Worm (Caenorhabditis elegans): ENCODE results near the gene nlp-5.

nlp-5 gene

DNA sequence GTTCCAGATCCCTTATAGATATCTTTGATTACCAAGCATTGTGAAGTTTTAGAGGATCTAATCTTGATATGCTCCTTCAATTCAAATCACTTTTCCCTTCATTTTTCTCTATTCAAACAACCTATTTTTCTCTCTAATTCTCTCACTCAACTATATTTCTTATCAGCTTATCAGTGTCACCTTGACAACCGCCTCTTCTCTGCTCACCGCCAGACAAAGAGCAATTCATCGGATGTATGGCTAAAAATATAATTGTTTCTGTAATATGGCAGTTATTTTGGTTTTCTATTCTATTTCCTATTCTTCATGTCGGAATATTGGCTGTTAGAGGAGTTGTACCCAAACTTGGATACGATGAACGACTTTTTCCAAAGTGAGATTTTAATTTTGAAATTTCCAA, 11.5 kb downstream of the nlp-5 start:
- TF ChIP-seq elt-1 (tag; optimal IDR thresholded peaks at IDR 0.05; ENCODE audit: borderline replicate concordance, insufficient read depth) (no peak), unc-39 (tag; optimal IDR thresholded peaks at IDR 0.05) (no peak), pha-4 (tag; optimal IDR thresholded peaks at IDR 0.05) (no peak), ceh-39 (tag; optimal IDR thresholded peaks at IDR 0.05) (no peak), nhr-28 (tag; optimal IDR thresholded peaks at IDR 0.05) (no peak), lin-32 (GFP tag; optimal IDR thresholded peaks at IDR 0.05) (no peak), nhr-237 (tag; optimal IDR thresholded peaks at IDR 0.05) (no peak), sem-2 (GFP tag; optimal IDR thresholded peaks at IDR 0.05) (no peak), lsy-2 (tag; optimal IDR thresholded peaks at IDR 0.05) (no peak), drap-1 (GFP tag; optimal IDR thresholded peaks at IDR 0.05) (no peak), snpc-4 (tag; optimal IDR thresholded peaks at IDR 0.05) (no peak), unc-62 (GFP tag; optimal IDR thresholded peaks at IDR 0.05) (no peak), nhr-76 (tag; optimal IDR thresholded peaks at IDR 0.05) (no peak), tbx-8 (GFP tag; optimal IDR thresholded peaks at IDR 0.05) (no peak), nhr-12 (tag; optimal IDR thresholded peaks at IDR 0.05) (no peak)

DNA sequence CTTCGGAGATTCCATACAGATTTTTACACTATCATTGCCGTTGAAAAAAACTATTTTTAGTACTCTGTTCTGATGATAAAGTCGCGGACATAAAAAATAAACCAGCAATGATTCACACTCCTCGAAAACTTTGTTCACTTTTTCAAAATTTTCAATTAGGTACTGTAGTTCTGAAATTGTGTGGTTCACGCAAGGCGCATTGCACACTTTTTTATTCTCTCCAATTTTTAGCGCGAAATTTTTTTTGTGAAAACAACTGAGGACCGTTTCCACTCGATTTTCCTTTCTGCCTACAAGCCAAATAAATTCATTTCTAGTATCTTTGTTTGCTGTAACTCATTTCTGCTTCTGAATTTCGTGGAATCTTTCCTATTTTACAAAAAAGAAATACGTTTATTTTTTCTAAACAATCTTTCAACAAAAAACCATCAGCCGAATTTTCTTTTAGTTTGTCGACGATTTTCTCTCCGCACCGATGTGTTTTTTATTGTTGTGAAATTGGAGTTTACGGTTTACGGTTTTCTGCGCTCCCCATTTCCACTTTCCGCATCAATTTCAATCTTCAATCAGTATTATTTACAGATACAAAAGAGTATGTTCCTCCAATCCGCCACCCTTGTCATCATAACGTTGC, 15.0 kb downstream of the nlp-5 start, which contains the start of gene F35C11.5:
Gene F35C11.5, plus strand, starts transcription at position 584 of the 634 bp plus-strand sequence.
- TF ChIP-seq pha-4 (tag; optimal IDR thresholded peaks at IDR 0.05) (no peak), nhr-12 (tag; optimal IDR thresholded peaks at IDR 0.05) (no peak), M03D4.4 (tag; optimal IDR thresholded peaks at IDR 0.05) (no peak), ham-2 (GFP tag; optimal IDR thresholded peaks at IDR 0.05) (no peak), cnd-1 (tag; optimal IDR thresholded peaks at IDR 0.05) (no peak), hlh-1 (tag; optimal IDR thresholded peaks at IDR 0.05) (no peak), snpc-4 (tag; optimal IDR thresholded peaks at IDR 0.05) (no peak), nhr-28 (tag; optimal IDR thresholded peaks at IDR 0.05) (no peak), unc-120 (tag; optimal IDR thresholded peaks at IDR 0.05; ENCODE audit: poor library complexity, severe bottlenecking) (no peak), mep-1 (tag; optimal IDR thresholded peaks at IDR 0.05) (no peak), ztf-11 (tag; optimal IDR thresholded peaks at IDR 0.05) (no peak), drap-1 (GFP tag; optimal IDR thresholded peaks at IDR 0.05) (no peak), tbx-8 (GFP tag; optimal IDR thresholded peaks at IDR 0.05) (no peak)

DNA sequence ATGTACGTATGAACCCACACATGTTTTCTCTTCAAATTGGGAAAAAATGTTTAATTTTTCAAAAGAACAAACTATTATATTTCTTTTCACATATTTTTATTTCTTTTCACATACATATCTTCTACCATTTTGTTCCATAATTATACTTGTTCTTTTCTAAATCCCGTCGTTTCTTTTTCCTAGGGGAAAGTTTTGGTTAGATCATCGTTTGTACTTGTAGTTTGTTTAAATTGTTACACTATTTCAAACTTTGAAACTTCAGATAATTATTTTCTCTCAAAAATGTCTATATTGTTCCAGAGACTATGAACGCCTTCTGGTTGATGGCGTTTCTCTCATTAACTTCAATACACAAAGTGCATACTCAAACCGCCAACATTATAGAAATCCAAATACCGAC, 17.8 kb downstream of the nlp-5 start, which contains the start of gene F35C11.7:
Gene F35C11.7, plus strand, starts transcription at position 301 of the 400 bp plus-strand sequence.
- no peak for TF ChIP-seq nhr-2 (tag; optimal IDR thresholded peaks at IDR 0.05)
- no peak for TF ChIP-seq elt-3 (tag; optimal IDR thresholded peaks at IDR 0.05)
- TF ChIP-seq zip-8 (tag; optimal IDR thresholded peaks at IDR 0.05): no peak
- no peak for TF ChIP-seq ztf-11 (tag; optimal IDR thresholded peaks at IDR 0.05)
- no peak for TF ChIP-seq M03D4.4 (tag; optimal IDR thresholded peaks at IDR 0.05)
- TF ChIP-seq ces-1 (GFP tag; optimal IDR thresholded peaks at IDR 0.05): no peak
- TF ChIP-seq tbx-8 (GFP tag; optimal IDR thresholded peaks at IDR 0.05): no peak
- TF ChIP-seq bed-3 (GFP tag; optimal IDR thresholded peaks at IDR 0.05): no peak
- no peak for TF ChIP-seq ham-2 (GFP tag; optimal IDR thresholded peaks at IDR 0.05)

DNA sequence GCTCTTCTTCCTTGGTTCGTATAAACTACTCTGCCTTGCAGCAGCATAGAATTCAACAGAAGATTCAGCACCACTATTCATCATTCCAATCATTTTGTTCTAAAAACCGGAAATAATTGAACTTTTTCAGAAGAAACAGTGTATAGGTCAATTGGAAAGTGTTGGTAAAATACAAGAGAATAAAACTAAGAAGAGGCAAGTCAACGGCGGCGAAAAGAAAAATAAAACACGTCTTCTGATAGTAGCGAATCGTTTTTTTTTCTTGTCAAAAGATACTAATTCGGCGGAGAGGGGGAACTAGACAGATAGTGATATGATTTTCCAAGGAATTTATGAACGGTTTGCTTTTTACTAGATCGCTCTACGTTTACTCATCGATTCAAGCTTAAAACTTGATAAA, 20.8 kb downstream of the nlp-5 start, which contains the start of gene F35C11.6:
Gene F35C11.6, minus strand, starts transcription at position 101 of the 400 bp plus-strand sequence.
- no peak for TF ChIP-seq mep-1 (tag; optimal IDR thresholded peaks at IDR 0.05)
- TF ChIP-seq elt-1 (tag; optimal IDR thresholded peaks at IDR 0.05; ENCODE audit: borderline replicate concordance, insufficient read depth): no peak
- TF ChIP-seq ceh-83 (GFP tag; optimal IDR thresholded peaks at IDR 0.05): no peak
- no peak for TF ChIP-seq cnd-1 (tag; optimal IDR thresholded peaks at IDR 0.05)
- no peak for TF ChIP-seq unc-62 (GFP tag; optimal IDR thresholded peaks at IDR 0.05)
- no peak for TF ChIP-seq lsy-2 (tag; optimal IDR thresholded peaks at IDR 0.05)
- TF ChIP-seq ham-2 (GFP tag; optimal IDR thresholded peaks at IDR 0.05): no peak
- no peak for TF ChIP-seq tbx-8 (GFP tag; optimal IDR thresholded peaks at IDR 0.05)
- TF ChIP-seq drap-1 (GFP tag; optimal IDR thresholded peaks at IDR 0.05): no peak
- no peak for TF ChIP-seq M03D4.4 (tag; optimal IDR thresholded peaks at IDR 0.05)
- TF ChIP-seq ceh-43 (GFP tag; optimal IDR thresholded peaks at IDR 0.05): no peak
- TF ChIP-seq ztf-11 (tag; optimal IDR thresholded peaks at IDR 0.05): no peak

DNA sequence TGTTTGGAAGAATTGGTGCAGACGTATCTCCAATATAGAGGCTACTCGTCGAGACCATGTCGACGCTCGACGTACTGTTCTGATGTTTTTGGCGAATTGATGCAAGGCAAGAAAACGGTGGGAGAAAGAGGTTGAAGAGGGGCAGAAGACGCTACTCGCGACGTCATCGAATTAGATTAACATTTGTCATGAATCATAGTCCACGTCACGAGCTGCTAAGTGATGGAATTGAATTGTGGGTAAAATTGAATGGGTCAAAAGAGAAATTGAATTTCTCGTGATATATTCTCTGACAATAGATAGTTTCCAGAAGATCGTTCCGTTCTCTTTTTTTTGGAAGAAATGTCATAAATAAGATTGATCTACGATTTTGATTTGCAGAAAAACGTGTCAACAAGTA, 21.4 kb downstream of the nlp-5 start:
- TF ChIP-seq unc-120 (tag; optimal IDR thresholded peaks at IDR 0.05; ENCODE audit: poor library complexity, severe bottlenecking): no peak
- TF ChIP-seq cnd-1 (tag; optimal IDR thresholded peaks at IDR 0.05): no peak
- no peak for TF ChIP-seq ham-2 (GFP tag; optimal IDR thresholded peaks at IDR 0.05)
- no peak for TF ChIP-seq blmp-1 (tag; optimal IDR thresholded peaks at IDR 0.05)
- no peak for TF ChIP-seq ztf-11 (tag; optimal IDR thresholded peaks at IDR 0.05)
- no peak for TF ChIP-seq ces-1 (GFP tag; optimal IDR thresholded peaks at IDR 0.05)
- TF ChIP-seq nhr-76 (tag; optimal IDR thresholded peaks at IDR 0.05): no peak
- TF ChIP-seq elt-3 (tag; optimal IDR thresholded peaks at IDR 0.05): no peak
- TF ChIP-seq sptf-1 (tag; optimal IDR thresholded peaks at IDR 0.05): no peak
- TF ChIP-seq ceh-39 (tag; optimal IDR thresholded peaks at IDR 0.05): no peak
- no peak for TF ChIP-seq tbx-8 (GFP tag; optimal IDR thresholded peaks at IDR 0.05)
- no peak for TF ChIP-seq mls-2 (tag; optimal IDR thresholded peaks at IDR 0.05)

All from whole organism, mixed stage, embryonic.